Fruit fly (Drosophila melanogaster): ENCODE measurements around the gene CG15247.

CG15247 gene

DNA sequence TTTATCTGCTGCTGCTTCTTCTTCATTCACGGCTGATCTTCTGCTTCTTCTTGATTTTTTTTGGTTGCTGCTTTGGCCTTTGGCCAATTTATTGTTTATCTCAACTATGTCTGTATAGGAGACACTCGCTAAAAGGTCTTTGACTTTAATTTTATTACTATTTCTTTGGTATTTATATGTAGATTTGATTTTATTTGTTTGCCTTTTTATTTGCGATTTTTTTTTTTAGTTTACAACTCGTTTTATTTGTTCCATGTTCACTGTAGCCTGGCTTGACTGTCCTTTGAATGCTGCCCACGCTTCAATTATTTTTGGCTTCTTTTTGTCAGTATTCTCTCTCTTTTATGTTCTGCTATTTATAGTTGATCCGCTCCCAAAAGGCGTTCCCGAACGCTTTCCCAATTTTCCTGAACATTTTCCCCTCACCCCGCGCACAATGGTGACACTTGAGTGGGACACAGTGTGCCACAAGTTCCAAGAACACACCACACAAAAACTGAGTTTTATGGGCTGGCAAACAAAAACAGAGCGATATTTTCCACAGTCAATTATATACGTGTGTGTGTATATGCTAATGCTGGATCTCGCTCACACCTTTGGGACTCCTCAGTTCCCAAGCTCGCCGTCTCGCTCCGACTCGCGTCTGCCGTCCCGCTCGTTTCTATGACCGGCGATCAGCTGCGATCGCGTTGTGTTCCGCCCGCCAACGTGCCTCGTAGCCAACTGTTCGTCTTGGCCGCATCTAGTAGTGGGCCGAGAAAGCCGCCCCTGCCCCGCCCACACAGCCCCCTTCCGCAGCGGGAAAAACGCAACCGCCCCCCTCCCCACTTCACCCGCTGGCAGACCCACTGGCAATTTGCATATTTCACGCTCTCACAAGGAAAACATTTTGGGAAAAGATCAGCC is at the start of gene CG15247:
TSS of gene CG15247 (minus strand) at position 725 of the 906 bp plus-strand sequence.
- no peak for TF ChIP-seq CG34367 (tag; optimal IDR thresholded peaks at IDR 0.05)
- no peak for TF ChIP-seq fd96Ca (GFP tag; IDR thresholded peaks at IDR 0.05)
- peak; percentile 73 for TF ChIP-seq CG4496 (GFP tag; IDR thresholded peaks at IDR 0.05)
- no peak for TF ChIP-seq Snoo (tag; optimal IDR thresholded peaks at IDR 0.05)
- peak; percentile 81 for TF ChIP-seq Ets98B (GFP tag; IDR thresholded peaks at IDR 0.05)
- TF ChIP-seq CG12605 (GFP tag; IDR thresholded peaks at IDR 0.05), result peak; percentile 25; the same call in 1 of the 2 replicates
- no peak for TF ChIP-seq Pif1B (GFP tag; optimal IDR thresholded peaks at IDR 0.05)
- peak; percentile 12 for TF ChIP-seq CG14655 (GFP tag; optimal IDR thresholded peaks at IDR 0.05)
- peak; percentile 18 for TF ChIP-seq CG8301 (tag; optimal IDR thresholded peaks at IDR 0.05)
- TF ChIP-seq CG32121 (GFP tag; IDR thresholded peaks at IDR 0.05), result peak; percentile 76; the same call in 1 of the 2 replicates
- TF ChIP-seq CG10348 (GFP tag; IDR thresholded peaks at IDR 0.05), result 0 out of 2 replicates have a peak, but pooled peaks have one; percentile 19
- peak; percentile 1 for TF ChIP-seq Pif1A (GFP tag; optimal IDR thresholded peaks at IDR 0.05)
- peak; percentile 39; the same call in 1 of the 2 replicates for TF ChIP-seq rn (GFP tag; IDR thresholded peaks at IDR 0.05)

DNA sequence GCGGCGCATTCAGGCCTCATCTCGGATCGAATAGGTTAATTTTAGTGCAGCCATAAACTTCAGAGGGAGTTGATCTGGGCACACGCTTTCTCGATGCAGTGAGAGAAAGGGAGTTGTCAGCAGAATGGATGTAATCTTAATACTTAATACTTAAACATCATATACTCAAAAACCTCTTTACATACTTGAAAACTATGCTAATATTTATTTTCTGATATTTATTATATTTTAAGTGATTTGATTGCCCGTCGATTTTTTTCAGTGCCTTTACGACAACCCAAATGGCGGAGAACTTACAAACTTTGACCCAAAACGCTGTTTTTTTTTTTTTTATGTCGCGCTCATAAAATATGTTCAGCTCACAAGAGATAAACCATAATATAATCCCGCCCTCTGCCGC is 35.3 kb upstream of the CG15247 start:
- TF ChIP-seq D1 (tag; optimal IDR thresholded peaks at IDR 0.05), result no peak
- TF ChIP-seq CG8159 (tag; optimal IDR thresholded peaks at IDR 0.05), result no peak
- TF ChIP-seq CG12605 (GFP tag; IDR thresholded peaks at IDR 0.05), result no peak
- TF ChIP-seq CG14655 (GFP tag; optimal IDR thresholded peaks at IDR 0.05), result no peak
- TF ChIP-seq CG10348 (GFP tag; IDR thresholded peaks at IDR 0.05), result no peak
- no peak for TF ChIP-seq CG15710 (tag; optimal IDR thresholded peaks at IDR 0.05)
- no peak for TF ChIP-seq CG17806 (tag; optimal IDR thresholded peaks at IDR 0.05)

DNA sequence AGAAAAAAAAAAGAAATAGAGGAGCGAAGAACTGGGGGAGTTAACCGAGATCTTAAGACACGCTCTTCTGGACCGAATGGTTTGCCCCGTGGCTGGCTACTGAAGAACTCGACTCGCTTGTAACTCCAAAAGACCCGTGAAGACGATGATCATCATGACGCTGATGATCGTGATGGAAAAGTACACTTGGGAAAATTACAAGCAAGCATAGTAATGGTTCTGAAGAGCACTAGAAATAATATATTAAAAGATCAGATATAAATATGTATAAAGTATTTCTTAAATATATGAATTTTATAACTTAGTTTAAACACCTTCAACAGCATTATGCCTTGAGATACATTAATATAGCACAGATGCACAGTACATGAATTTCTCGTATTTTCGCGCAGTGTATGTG is 34.6 kb upstream of the CG15247 start, which contains the start of gene CG1986:
TSS of gene CG1986 (minus strand) at position 101 of the 400 bp plus-strand sequence.
- no peak for TF ChIP-seq CG8301 (tag; optimal IDR thresholded peaks at IDR 0.05)
- no peak for TF ChIP-seq Pif1A (GFP tag; optimal IDR thresholded peaks at IDR 0.05)
- no peak for TF ChIP-seq CG15710 (tag; optimal IDR thresholded peaks at IDR 0.05)
- no peak for TF ChIP-seq rn (GFP tag; IDR thresholded peaks at IDR 0.05)
- no peak for TF ChIP-seq CG14655 (GFP tag; optimal IDR thresholded peaks at IDR 0.05)
- no peak for TF ChIP-seq Pif1B (GFP tag; optimal IDR thresholded peaks at IDR 0.05)
- TF ChIP-seq CG12605 (GFP tag; IDR thresholded peaks at IDR 0.05), result no peak
- TF ChIP-seq fd96Ca (GFP tag; IDR thresholded peaks at IDR 0.05), result no peak
- TF ChIP-seq Snoo (tag; optimal IDR thresholded peaks at IDR 0.05), result no peak
- TF ChIP-seq CG17806 (tag; optimal IDR thresholded peaks at IDR 0.05), result no peak
- TF ChIP-seq EcR (GFP tag; optimal IDR thresholded peaks at IDR 0.05), result no peak
- no peak for TF ChIP-seq CG9948 (tag; optimal IDR thresholded peaks at IDR 0.05)
- TF ChIP-seq Ets98B (GFP tag; IDR thresholded peaks at IDR 0.05), result no peak

DNA sequence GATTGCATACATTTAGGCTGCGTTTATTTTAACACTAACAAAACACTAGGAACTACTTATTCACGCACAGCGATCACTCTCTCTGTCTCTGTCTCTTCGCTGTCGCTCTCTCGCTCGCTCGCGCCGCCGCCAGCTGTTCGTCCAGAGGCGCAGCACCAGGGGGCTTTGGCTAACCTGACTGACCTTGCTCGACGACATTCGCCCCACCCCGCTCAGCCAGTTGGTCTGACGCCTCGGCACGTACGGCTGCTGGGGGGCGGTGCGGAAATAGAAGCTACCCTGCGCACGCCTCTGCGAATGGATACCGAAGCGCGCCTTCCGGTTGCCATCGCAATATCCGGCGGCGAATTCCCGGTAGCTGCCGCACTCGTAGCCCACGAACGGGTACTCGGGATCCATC is 32.9 kb upstream of the CG15247 start:
- no peak for TF ChIP-seq CG17806 (tag; optimal IDR thresholded peaks at IDR 0.05)
- 0 out of 2 replicates have a peak, but pooled peaks have one; percentile 21 for TF ChIP-seq Ets98B (GFP tag; IDR thresholded peaks at IDR 0.05)

DNA sequence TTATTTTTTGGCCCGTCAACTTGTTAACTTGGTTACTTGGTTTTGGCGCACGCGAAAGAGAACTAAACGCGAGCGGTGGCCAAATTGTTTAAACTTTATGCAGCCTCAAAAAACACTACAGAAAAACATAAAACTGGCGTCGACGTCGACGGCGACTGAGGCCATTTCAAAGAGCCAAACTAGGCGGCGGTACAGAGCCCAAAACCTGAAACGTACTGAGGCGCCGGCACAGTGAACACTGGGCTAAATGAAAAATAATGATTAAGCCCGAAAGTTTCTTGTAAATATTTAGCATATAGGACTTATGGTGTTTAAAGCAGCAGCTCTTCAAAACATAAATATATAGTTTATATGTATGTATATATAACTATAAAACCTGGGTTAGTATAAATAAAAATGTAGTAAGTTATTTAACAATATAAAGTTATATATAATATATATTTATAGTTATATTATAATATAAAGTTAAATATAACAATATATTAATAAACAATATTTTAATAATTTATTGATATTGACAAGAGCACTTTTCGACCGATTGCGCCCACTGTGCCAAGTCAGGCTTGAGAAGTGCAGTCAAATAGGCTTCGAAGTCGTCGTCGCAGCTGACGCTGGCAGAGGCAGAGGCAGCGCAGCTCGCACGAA is 23.2 kb upstream of the CG15247 start, which contains the start of gene CG15249:
TSS of gene CG15249 (minus strand) at position 51 of the 645 bp plus-strand sequence.
- peak; percentile 15 for TF ChIP-seq CG13204 (GFP tag; optimal IDR thresholded peaks at IDR 0.05)
- TF ChIP-seq rn (GFP tag; IDR thresholded peaks at IDR 0.05), result no peak
- TF ChIP-seq CG12605 (GFP tag; IDR thresholded peaks at IDR 0.05), result no peak
- peak; percentile 48 for TF ChIP-seq CG17806 (tag; optimal IDR thresholded peaks at IDR 0.05)
- TF ChIP-seq CG8301 (tag; optimal IDR thresholded peaks at IDR 0.05), result peak; percentile 31
- peak; percentile 55 for TF ChIP-seq Pif1B (GFP tag; optimal IDR thresholded peaks at IDR 0.05)
- TF ChIP-seq CG4496 (GFP tag; IDR thresholded peaks at IDR 0.05), result no peak
- peak; percentile 65 for TF ChIP-seq CG15710 (tag; optimal IDR thresholded peaks at IDR 0.05)
- peak; percentile 66 for TF ChIP-seq CG9948 (tag; optimal IDR thresholded peaks at IDR 0.05)
- TF ChIP-seq CG34367 (tag; optimal IDR thresholded peaks at IDR 0.05), result peak; percentile 47
- TF ChIP-seq CG14655 (GFP tag; optimal IDR thresholded peaks at IDR 0.05), result peak; percentile 76
- TF ChIP-seq Ets98B (GFP tag; IDR thresholded peaks at IDR 0.05), result no peak
- TF ChIP-seq Pif1A (GFP tag; optimal IDR thresholded peaks at IDR 0.05), result peak; percentile 42
- no peak for TF ChIP-seq Snoo (tag; optimal IDR thresholded peaks at IDR 0.05)
- TF ChIP-seq fd96Ca (GFP tag; IDR thresholded peaks at IDR 0.05), result peak; percentile 44; the same call in 1 of the 3 replicates
- no peak for TF ChIP-seq D1 (tag; optimal IDR thresholded peaks at IDR 0.05)
- peak; percentile 66 for TF ChIP-seq CG8159 (tag; optimal IDR thresholded peaks at IDR 0.05)
- TF ChIP-seq CG32121 (GFP tag; IDR thresholded peaks at IDR 0.05), result 0 out of 2 replicates have a peak, but pooled peaks have one; percentile 26
- TF ChIP-seq gl (tag; optimal IDR thresholded peaks at IDR 0.05), result no peak
- no peak for TF ChIP-seq CG10348 (GFP tag; IDR thresholded peaks at IDR 0.05)
- no peak for TF ChIP-seq EcR (GFP tag; optimal IDR thresholded peaks at IDR 0.05)

DNA sequence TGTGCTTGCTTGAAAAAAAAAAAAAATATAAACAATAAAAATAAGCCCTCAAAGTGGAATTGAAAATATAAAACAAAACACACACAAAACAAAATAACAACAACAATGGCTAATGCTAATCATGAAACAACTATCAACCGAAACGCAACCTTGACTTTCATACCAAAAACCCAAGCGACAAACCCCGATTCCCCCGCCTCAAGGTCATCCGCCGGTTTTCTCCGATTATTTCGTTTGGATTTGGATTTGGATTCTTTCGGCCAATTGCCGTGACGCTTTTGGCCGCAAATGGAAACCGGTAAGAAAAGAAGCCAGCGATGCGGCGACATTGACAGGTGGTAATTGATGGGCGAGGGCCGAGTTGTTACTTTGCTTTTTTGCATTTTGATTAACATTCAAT is 21.1 kb upstream of the CG15247 start:
- no peak for TF ChIP-seq EcR (GFP tag; optimal IDR thresholded peaks at IDR 0.05)
- TF ChIP-seq rn (GFP tag; IDR thresholded peaks at IDR 0.05), result no peak
- no peak for TF ChIP-seq CG8159 (tag; optimal IDR thresholded peaks at IDR 0.05)
- no peak for TF ChIP-seq CG13204 (GFP tag; optimal IDR thresholded peaks at IDR 0.05)
- TF ChIP-seq Pif1A (GFP tag; optimal IDR thresholded peaks at IDR 0.05), result no peak
- no peak for TF ChIP-seq CG32121 (GFP tag; IDR thresholded peaks at IDR 0.05)
- no peak for TF ChIP-seq CG9948 (tag; optimal IDR thresholded peaks at IDR 0.05)
- TF ChIP-seq CG12605 (GFP tag; IDR thresholded peaks at IDR 0.05), result no peak
- TF ChIP-seq CG17806 (tag; optimal IDR thresholded peaks at IDR 0.05), result no peak
- no peak for TF ChIP-seq Ets98B (GFP tag; IDR thresholded peaks at IDR 0.05)
